Worm (Caenorhabditis elegans) whole organism, early embryonic: ENCODE measurements around the gene M163.11.

ENCODE experiments used
- B0310.2 ChIP-seq: sonication (generic microtip); optimal IDR thresholded peaks from 2 replicates; lab custom pipeline; 2016; ENCODE audit warnings: mild to moderate bottlenecking, missing genetic modification characterization, missing compliant biosample characterization
- F13C5.2 ChIP-seq: sonication (generic microtip); optimal IDR thresholded peaks from 2 replicates; lab custom pipeline; 2017; ENCODE audit warnings: mild to moderate bottlenecking, missing genetic modification characterization, inconsistent platforms, missing compliant biosample characterization
- aly-1 ChIP-seq: sonication (generic microtip); optimal IDR thresholded peaks from 2 replicates; lab custom pipeline; 2016; ENCODE audit warnings: missing genetic modification characterization, missing compliant biosample characterization
- ama-1 ChIP-seq: fragments of 150-350 bp; optimal IDR thresholded peaks from 2 replicates; lab custom pipeline; 2014
- ceh-13 ChIP-seq: fragments of 200-800 bp; sonication (Bioruptor generic); optimal IDR thresholded peaks from 2 replicates; lab custom pipeline; 2018; ENCODE audit warnings: mild to moderate bottlenecking, missing genetic modification characterization, missing compliant biosample characterization
- ceh-36 ChIP-seq: sonication (generic microtip); optimal IDR thresholded peaks from 2 replicates; lab custom pipeline; 2016; ENCODE audit warnings: missing genetic modification characterization, inconsistent platforms, missing compliant biosample characterization
- ets-7 ChIP-seq: sonication (generic microtip); optimal IDR thresholded peaks from 2 replicates; lab custom pipeline; 2016; ENCODE audit warnings: missing genotype, missing genetic modification characterization, missing compliant biosample characterization
- flt-1 ChIP-seq: fragments of 200-800 bp; sonication (Bioruptor generic); IDR thresholded peaks from 2 replicates; pipeline ENCODE4 v1.3.6; 2022; ENCODE audit warnings: missing genetic modification characterization, missing compliant biosample characterization
- hmbx-1 ChIP-seq: sonication (generic microtip); optimal IDR thresholded peaks from 2 replicates; lab custom pipeline; 2016; ENCODE audit warnings: mild to moderate bottlenecking, missing genetic modification characterization, missing compliant biosample characterization
- hmg-4 ChIP-seq: fragments of 200-800 bp; sonication (Bioruptor generic); optimal IDR thresholded peaks from 2 replicates; lab custom pipeline; 2018; ENCODE audit warnings: mild to moderate bottlenecking, missing genetic modification characterization, missing compliant biosample characterization
- hnd-1 ChIP-seq: sonication (generic microtip); optimal IDR thresholded peaks from 2 replicates; lab custom pipeline; 2016; ENCODE audit warnings: missing genetic modification characterization, missing compliant biosample characterization
- pes-1 ChIP-seq: fragments of 200-800 bp; sonication (Bioruptor generic); IDR thresholded peaks from 2 replicates; pipeline ENCODE4 v1.3.6; 2022; ENCODE audit warnings: missing genetic modification reagents, missing genetic modification characterization, missing compliant biosample characterization
- scrt-1 ChIP-seq: fragments of 200-800 bp; sonication (Bioruptor generic); IDR thresholded peaks from 2 replicates; pipeline ENCODE4 v1.3.6; 2022; ENCODE audit warnings: missing genetic modification characterization, missing compliant biosample characterization
- sea-1 ChIP-seq: fragments of 200-800 bp; sonication (Bioruptor generic); conservative IDR thresholded peaks from 2 replicates; pipeline ENCODE4 v1.3.6; 2022; ENCODE audit warnings: missing genetic modification characterization, missing compliant biosample characterization
- tbx-11 ChIP-seq: fragments of 200-800 bp; sonication (Bioruptor generic); IDR thresholded peaks from 2 replicates; pipeline ENCODE4 v1.3.6; 2022; ENCODE audit warnings: missing genetic modification characterization, missing compliant biosample characterization
- tbx-37 ChIP-seq: fragments of 200-800 bp; sonication (Bioruptor generic); conservative IDR thresholded peaks from 2 replicates; pipeline ENCODE4 v1.3.6; 2022; ENCODE audit warnings: missing genetic modification reagents, missing genetic modification characterization, missing compliant biosample characterization
- tra-4 ChIP-seq: sonication (generic microtip); optimal IDR thresholded peaks from 2 replicates; lab custom pipeline; 2017; ENCODE audit warnings: missing genetic modification characterization, missing compliant biosample characterization

The M163.11 gene

ce11 chrX:14495785-14496184, 16.6 kb downstream of the M163.11 start, which contains the start of gene ztf-14:
Gene ztf-14, plus strand, starts transcription at chrX:14496085.
- TF ChIP-seq aly-1 (tag; lab: Kevin White, UChicago) (no peak), B0310.2 (tag; lab: Kevin White, UChicago) (no peak), hnd-1 (no peak), sea-1 (GFP tag; lab: Robert Waterston, UW) (no peak), ceh-36 (no peak), tra-4 (tag; lab: Kevin White, UChicago) (no peak), ets-7 (tag; lab: Kevin White, UChicago) (no peak)

- TF ChIP-seq tbx-11 (GFP tag; lab: Robert Waterston, UW) (no peak), tra-4 (tag; lab: Kevin White, UChicago) (no peak), aly-1 (tag; lab: Kevin White, UChicago) (no peak), hnd-1 (no peak), tbx-37 (GFP tag; lab: Robert Waterston, UW) (no peak), B0310.2 (tag; lab: Kevin White, UChicago) (no peak), hmg-4 (GFP tag; lab: Kevin White, UChicago) (no peak), scrt-1 (GFP tag; lab: Robert Waterston, UW) (no peak), ceh-36 (no peak), ama-1 (lab: Kevin White, UChicago) (no peak), hmbx-1 (tag; lab: Kevin White, UChicago) (no peak), pes-1 (no peak), ets-7 (tag; lab: Kevin White, UChicago) (no peak), flt-1 (no peak), sea-1 (GFP tag; lab: Robert Waterston, UW) (no peak), ceh-13 (GFP tag; lab: Kevin White, UChicago) (no peak), F13C5.2 (no peak)
These were observed 17.4 kb downstream of the M163.11 start for ce11 chrX:14496545-14496944.

DNA sequence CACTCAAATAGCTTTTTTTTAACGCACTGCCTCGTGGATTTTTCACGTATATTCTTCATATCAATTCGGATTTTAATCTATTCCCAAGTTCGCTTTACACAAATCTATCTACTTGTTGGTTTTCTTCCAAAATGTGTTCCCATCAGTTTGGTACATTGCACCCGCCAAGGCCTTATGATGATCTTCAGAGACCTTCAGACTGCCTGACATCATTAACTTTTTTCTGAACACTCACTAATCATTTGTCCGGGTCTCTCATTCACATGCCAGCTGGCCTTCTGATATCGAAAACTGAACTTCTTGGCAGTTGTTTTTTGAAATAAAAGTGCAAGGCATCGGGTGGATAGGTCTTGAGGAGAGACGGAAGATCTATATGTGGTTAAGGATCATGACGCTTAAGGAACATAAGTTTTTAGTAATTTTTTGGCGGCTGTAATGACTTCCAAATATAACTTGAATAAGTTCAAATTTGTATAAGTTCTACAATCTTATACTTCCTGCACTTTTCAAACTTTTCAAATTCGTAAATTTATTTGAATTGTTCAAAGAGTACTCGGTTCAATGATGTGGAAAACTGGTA, 20.7 kb downstream of the M163.11 start:
- no peak for TF ChIP-seq B0310.2 (tag; lab: Kevin White, UChicago)
- TF ChIP-seq ceh-36 = no peak
- TF ChIP-seq pes-1 = no peak
- no peak for TF ChIP-seq aly-1 (tag; lab: Kevin White, UChicago)

- TF ChIP-seq F13C5.2 (no peak), pes-1 (no peak), B0310.2 (tag; lab: Kevin White, UChicago) (no peak), ceh-13 (GFP tag; lab: Kevin White, UChicago) (no peak), tbx-37 (GFP tag; lab: Robert Waterston, UW) (no peak), scrt-1 (GFP tag; lab: Robert Waterston, UW) (no peak), ama-1 (lab: Kevin White, UChicago) (no peak), ets-7 (tag; lab: Kevin White, UChicago) (no peak), hnd-1 (no peak), tra-4 (tag; lab: Kevin White, UChicago) (no peak), hmbx-1 (tag; lab: Kevin White, UChicago) (no peak), flt-1 (no peak), aly-1 (tag; lab: Kevin White, UChicago) (no peak), tbx-11 (GFP tag; lab: Robert Waterston, UW) (no peak)
These were observed 21.4 kb downstream of the M163.11 start for ce11 chrX:14500422-14501058.

DNA sequence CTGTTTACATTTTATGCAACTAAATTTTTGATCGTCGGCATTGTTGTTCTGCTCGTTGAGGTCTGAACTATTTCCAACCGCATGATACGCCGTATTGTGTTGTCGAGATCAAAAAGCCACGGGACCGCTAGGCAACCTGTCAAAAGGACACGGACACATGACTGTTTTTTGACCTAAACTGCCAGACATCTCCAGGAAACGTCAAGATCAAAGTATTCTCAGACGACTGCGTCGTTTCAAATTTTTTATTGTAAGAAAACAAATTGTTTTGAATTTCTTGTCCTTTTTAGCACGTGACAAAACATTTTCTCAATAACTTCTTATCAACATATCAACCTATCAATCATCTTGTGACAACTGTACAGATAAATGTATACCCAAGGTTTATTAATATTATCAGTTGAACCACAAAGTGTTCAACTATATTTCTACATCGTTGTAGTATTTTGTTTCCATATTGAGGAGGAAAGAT, 23.0 kb downstream of the M163.11 start:
- TF ChIP-seq scrt-1 (GFP tag; lab: Robert Waterston, UW) (no peak), hmbx-1 (tag; lab: Kevin White, UChicago) (no peak), tbx-37 (GFP tag; lab: Robert Waterston, UW) (no peak), hnd-1 (no peak), B0310.2 (tag; lab: Kevin White, UChicago) (no peak), sea-1 (GFP tag; lab: Robert Waterston, UW) (no peak), hmg-4 (GFP tag; lab: Kevin White, UChicago) (no peak), ceh-36 (no peak), tra-4 (tag; lab: Kevin White, UChicago) (no peak), pes-1 (no peak), ama-1 (lab: Kevin White, UChicago) (no peak)

DNA sequence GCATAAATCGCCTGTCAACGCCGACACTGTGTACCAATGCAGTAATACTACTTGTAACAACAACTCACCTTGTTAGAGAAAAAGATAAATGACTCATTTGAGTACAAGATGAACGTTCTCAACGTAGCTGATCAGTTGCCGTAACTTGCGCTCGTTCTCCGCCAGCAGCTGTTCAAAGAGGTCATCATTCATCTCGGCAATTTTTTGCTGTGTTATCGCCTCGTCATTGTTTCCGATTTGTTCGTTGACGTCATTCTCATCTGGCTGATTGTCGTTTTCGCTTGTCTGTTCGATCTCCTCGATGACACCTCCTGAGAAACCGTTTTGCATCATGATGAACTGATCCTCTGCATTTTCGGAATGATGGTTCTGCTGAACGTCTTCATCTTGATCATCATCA, 24.1 kb downstream of the M163.11 start:
- TF ChIP-seq sea-1 (GFP tag; lab: Robert Waterston, UW) (no peak), hnd-1 (no peak), ceh-36 (no peak), tbx-37 (GFP tag; lab: Robert Waterston, UW) (no peak), aly-1 (tag; lab: Kevin White, UChicago) (no peak), B0310.2 (tag; lab: Kevin White, UChicago) (no peak), scrt-1 (GFP tag; lab: Robert Waterston, UW) (no peak)

DNA sequence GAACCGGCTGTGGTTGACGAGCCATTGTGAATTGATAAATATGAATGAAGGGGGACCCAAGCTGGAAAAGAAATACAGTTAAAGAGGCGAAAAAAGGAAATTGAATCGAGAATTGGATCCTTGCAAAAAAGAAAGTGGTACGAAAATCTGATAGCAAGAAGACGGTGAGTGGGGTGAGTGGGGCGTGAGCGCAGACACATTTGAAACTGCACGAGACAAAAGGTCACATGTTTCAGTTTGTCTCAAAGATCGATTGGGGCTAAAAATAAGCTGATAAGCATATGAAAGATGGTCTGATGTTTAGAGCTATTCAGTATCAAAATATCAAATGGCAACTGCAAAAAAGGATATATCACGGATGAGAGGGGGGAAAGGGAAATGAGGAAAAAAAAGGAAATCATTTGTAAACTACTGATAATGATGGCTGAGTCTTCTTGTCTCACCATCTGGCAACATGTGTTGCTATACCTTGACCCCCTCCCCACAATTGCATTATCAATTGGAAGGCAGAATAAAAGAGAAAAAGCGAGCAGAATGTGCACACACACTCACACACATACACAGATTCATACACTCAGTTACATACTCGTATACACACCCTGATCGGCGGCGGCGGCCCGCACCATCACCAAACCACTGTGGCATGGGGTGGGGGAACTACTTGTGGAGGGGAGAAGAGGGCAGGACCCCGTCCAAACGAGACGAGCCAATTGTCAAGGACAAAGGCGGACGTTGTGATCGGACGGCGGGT, 24.8 kb downstream of the M163.11 start, which contains the start of gene M163.1:
TSS of gene M163.1 (minus strand) at position 25 of the 751 bp plus-strand sequence.
- no peak for TF ChIP-seq ets-7 (tag; lab: Kevin White, UChicago)
- peak; percentile 15 for TF ChIP-seq F13C5.2
- TF ChIP-seq hmbx-1 (tag; lab: Kevin White, UChicago) = no peak
- TF ChIP-seq B0310.2 (tag; lab: Kevin White, UChicago) = no peak
- TF ChIP-seq pes-1 = 0 out of 2 replicates have a peak, but pooled peaks have one; percentile 13
- TF ChIP-seq flt-1 = no peak
- TF ChIP-seq ama-1 (lab: Kevin White, UChicago) = no peak
- no peak for TF ChIP-seq tbx-11 (GFP tag; lab: Robert Waterston, UW)
- TF ChIP-seq scrt-1 (GFP tag; lab: Robert Waterston, UW) = peak; percentile 46; the same call in 1 of the 2 replicates
- TF ChIP-seq hnd-1 = peak; percentile 0
- TF ChIP-seq ceh-36 = no peak
- peak; percentile 87 for TF ChIP-seq hmg-4 (GFP tag; lab: Kevin White, UChicago)
- TF ChIP-seq tra-4 (tag; lab: Kevin White, UChicago) = no peak
- TF ChIP-seq tbx-37 (GFP tag; lab: Robert Waterston, UW) = no peak
- TF ChIP-seq ceh-13 (GFP tag; lab: Kevin White, UChicago) = peak; percentile 16
